Worm (Caenorhabditis elegans): ENCODE data around the gene sra-7.

ce11 chrII:9528480-9528879 lies 16.0 kb upstream of the sra-7 start, which contains the start of gene sra-2:
- no peak for TF ChIP-seq unc-62 (GFP tag; optimal IDR thresholded peaks at IDR 0.05)
- TF ChIP-seq ama-1 (optimal IDR thresholded peaks at IDR 0.05): no peak

Data from whole organism, L3 larva.